Fruit fly (Drosophila melanogaster): ENCODE measurements around the gene Brd8.

The Brd8 gene

dm6 chr3R:29222891-29223842, at the start of gene Brd8, which contains the start of gene Cisd2:
TSS of gene Brd8 (plus strand) at chr3R:29223485.
TSS of gene Cisd2 (minus strand) at chr3R:29223428.
- TF ChIP-seq Rel (GFP tag; optimal IDR thresholded peaks at IDR 0.05) (no peak), Rel (tag; optimal IDR thresholded peaks at IDR 0.05) (no peak), Myc (optimal IDR thresholded peaks at IDR 0.05) (peak; percentile 7)

- TF ChIP-seq sage (GFP tag; optimal IDR thresholded peaks at IDR 0.05) (no peak), Myc (optimal IDR thresholded peaks at IDR 0.05) (no peak), br (GFP tag; optimal IDR thresholded peaks at IDR 0.05) (no peak), usp (GFP tag; optimal IDR thresholded peaks at IDR 0.05) (no peak), Hr78 (GFP tag; optimal IDR thresholded peaks at IDR 0.05) (no peak)
Measured at dm6 chr3R:29190984-29191383, 32.3 kb upstream of the Brd8 start.

dm6 chr3R:29194957-29195356, 28.3 kb upstream of the Brd8 start, which contains the start of gene jus:
TSS of gene jus (minus strand) at chr3R:29194994.
- TF ChIP-seq usp (GFP tag; optimal IDR thresholded peaks at IDR 0.05) = no peak

- TF ChIP-seq dl (GFP tag; optimal IDR thresholded peaks at IDR 0.05; ENCODE audit: insufficient read depth in 1 of 2, partially characterized antibody in 2 of 2) (no peak), Abd-B (GFP tag; optimal IDR thresholded peaks at IDR 0.05) (no peak), Rel (GFP tag; optimal IDR thresholded peaks at IDR 0.05) (no peak), Rel (tag; optimal IDR thresholded peaks at IDR 0.05) (no peak), OdsH (GFP tag; optimal IDR thresholded peaks at IDR 0.05) (no peak), br (GFP tag; optimal IDR thresholded peaks at IDR 0.05) (no peak), Jra (GFP tag; optimal IDR thresholded peaks at IDR 0.05) (no peak), ey (GFP tag; optimal IDR thresholded peaks at IDR 0.05) (no peak), fru (GFP tag; optimal IDR thresholded peaks at IDR 0.05) (no peak), sage (GFP tag; optimal IDR thresholded peaks at IDR 0.05) (no peak), Dif (GFP tag; optimal IDR thresholded peaks at IDR 0.05; ENCODE audit: partially characterized antibody) (no peak)
Measured at dm6 chr3R:29196967-29197611, 26.2 kb upstream of the Brd8 start, which contains the start of gene CG14515. TSS of gene CG14515 (plus strand) at chr3R:29197556.

- TF ChIP-seq foxo (GFP tag; optimal IDR thresholded peaks at IDR 0.05) (no peak), usp (GFP tag; optimal IDR thresholded peaks at IDR 0.05) (no peak), jim (GFP tag; optimal IDR thresholded peaks at IDR 0.05) (no peak), N (GFP tag; optimal IDR thresholded peaks at IDR 0.05) (no peak), psq (GFP tag; optimal IDR thresholded peaks at IDR 0.05) (no peak)
Measured at dm6 chr3R:29198299-29198698, 25.0 kb upstream of the Brd8 start.

dm6 chr3R:29199807-29200693, 23.2 kb upstream of the Brd8 start, which contains the start of gene CG11899:
TSS of gene CG11899 (plus strand) at chr3R:29200454.
- peak; percentile 69 for TF ChIP-seq Sp1 (GFP tag; optimal IDR thresholded peaks at IDR 0.05)
- TF ChIP-seq Hr78 (GFP tag; optimal IDR thresholded peaks at IDR 0.05) = no peak
- TF ChIP-seq GATAd (GFP tag; optimal IDR thresholded peaks at IDR 0.05) = peak; percentile 43
- TF ChIP-seq Hnf4 (GFP tag; optimal IDR thresholded peaks at IDR 0.05) = peak; percentile 92
- peak; percentile 82 for TF ChIP-seq rgr (GFP tag; optimal IDR thresholded peaks at IDR 0.05)
- no peak for TF ChIP-seq Mio (GFP tag; optimal IDR thresholded peaks at IDR 0.05)
- TF ChIP-seq dmrt93B (GFP tag; optimal IDR thresholded peaks at IDR 0.05) = peak; percentile 61
- TF ChIP-seq Rel (GFP tag; optimal IDR thresholded peaks at IDR 0.05) = peak; percentile 85
- peak; percentile 86 for TF ChIP-seq Rel (tag; optimal IDR thresholded peaks at IDR 0.05)
- TF ChIP-seq Dif (GFP tag; optimal IDR thresholded peaks at IDR 0.05; ENCODE audit: partially characterized antibody) = peak; percentile 86
- peak; percentile 78 for TF ChIP-seq CG9705 (GFP tag; optimal IDR thresholded peaks at IDR 0.05)
- peak; percentile 82 for TF ChIP-seq CG32264 (GFP tag; optimal IDR thresholded peaks at IDR 0.05)
- TF ChIP-seq HLH106 (tag; optimal IDR thresholded peaks at IDR 0.05) = peak; percentile 82
- no peak for TF ChIP-seq Abd-B (GFP tag; optimal IDR thresholded peaks at IDR 0.05)
- TF ChIP-seq lola (GFP tag; optimal IDR thresholded peaks at IDR 0.05) = no peak
- TF ChIP-seq sv (GFP tag; optimal IDR thresholded peaks at IDR 0.05) = no peak
- no peak for TF ChIP-seq usp (GFP tag; optimal IDR thresholded peaks at IDR 0.05)
- TF ChIP-seq br (GFP tag; optimal IDR thresholded peaks at IDR 0.05) = peak; percentile 94
- peak; percentile 91 for TF ChIP-seq fru (GFP tag; optimal IDR thresholded peaks at IDR 0.05)
- TF ChIP-seq CrebA (GFP tag; optimal IDR thresholded peaks at IDR 0.05; ENCODE audit: borderline replicate concordance) = no peak
- peak; percentile 31 to 97 for TF ChIP-seq foxo (GFP tag; optimal IDR thresholded peaks at IDR 0.05)
- TF ChIP-seq ey (GFP tag; optimal IDR thresholded peaks at IDR 0.05) = peak; percentile 87
- peak; percentile 89 for TF ChIP-seq Jra (GFP tag; optimal IDR thresholded peaks at IDR 0.05)
- peak; percentile 90 for TF ChIP-seq sage (GFP tag; optimal IDR thresholded peaks at IDR 0.05)
- TF ChIP-seq brk (GFP tag; optimal IDR thresholded peaks at IDR 0.05) = no peak
- peak; percentile 86 for TF ChIP-seq OdsH (GFP tag; optimal IDR thresholded peaks at IDR 0.05)
- TF ChIP-seq woc (GFP tag; optimal IDR thresholded peaks at IDR 0.05) = peak; percentile 97
- TF ChIP-seq Dfd (GFP tag; optimal IDR thresholded peaks at IDR 0.05) = no peak
